Fruit fly (Drosophila melanogaster) whole organism, embryonic: ENCODE data around the gene Rchy1.
A peak's percentile ranks its signal among the peaks of the same experiment; 100 is the strongest.

Source experiments
- Ada2b ChIP-seq: fragments of 200-800 bp; sonication (Bioruptor generic); IDR thresholded peaks from 2 replicates; pipeline ENCODE4 v1.3.6; 2022; ENCODE audit warnings: missing biosample characterization, missing genetic modification characterization
- BEAF-32 ChIP-seq: fragments of 200-800 bp; sonication (Bioruptor generic); optimal IDR thresholded peaks from 3 replicates; lab custom pipeline; 2017; ENCODE audit warnings: missing biosample characterization, missing genetic modification characterization, mild to moderate bottlenecking, moderate library complexity, missing genetic modification reagents
- CG10274 ChIP-seq: fragments of 200-800 bp; sonication (Bioruptor generic); optimal IDR thresholded peaks from 3 replicates; lab custom pipeline; 2017; ENCODE audit warnings: missing biosample characterization, mild to moderate bottlenecking, missing genetic modification characterization
- CG10431 ChIP-seq: fragments of 200-800 bp; sonication (Bioruptor generic); optimal IDR thresholded peaks from 3 replicates; lab custom pipeline; 2018; ENCODE audit warnings: missing biosample characterization, mild to moderate bottlenecking, missing genetic modification characterization
- CG10543 ChIP-seq: fragments of 200-800 bp; sonication (Bioruptor generic); optimal IDR thresholded peaks from 3 replicates; lab custom pipeline; 2017; ENCODE audit warnings: missing biosample characterization, mild to moderate bottlenecking, missing genetic modification characterization, moderate library complexity
- CG10979 ChIP-seq: fragments of 200-800 bp; sonication (Bioruptor generic); optimal IDR thresholded peaks from 2 replicates; lab custom pipeline; 2018; ENCODE audit warnings: missing biosample characterization, mild to moderate bottlenecking, missing genetic modification characterization, moderate library complexity
- CG13624 ChIP-seq: fragments of 200-800 bp; sonication (Bioruptor generic); optimal IDR thresholded peaks from 2 replicates; lab custom pipeline; 2016; ENCODE audit warnings: missing biosample characterization, missing genetic modification characterization
- CG1602 ChIP-seq: fragments of 200-800 bp; sonication (Bioruptor generic); optimal IDR thresholded peaks from 3 replicates; lab custom pipeline; 2016; ENCODE audit warnings: missing biosample characterization, missing genetic modification characterization
- CG17186 ChIP-seq: fragments of 200-800 bp; sonication (Bioruptor generic); optimal IDR thresholded peaks from 3 replicates; lab custom pipeline; 2017; ENCODE audit warnings: missing biosample characterization, missing genetic modification reagents, missing genetic modification characterization
- CG17359 ChIP-seq: fragments of 200-800 bp; sonication (Bioruptor generic); optimal IDR thresholded peaks from 3 replicates; lab custom pipeline; 2018; ENCODE audit warnings: missing biosample characterization, mild to moderate bottlenecking, missing genetic modification characterization, moderate library complexity
- CG17612 ChIP-seq: fragments of 200-800 bp; sonication (Bioruptor generic); IDR thresholded peaks from 2 replicates; pipeline ENCODE4 v1.3.6; 2022; ENCODE audit warnings: missing biosample characterization, missing genetic modification characterization
- CG17802 ChIP-seq: fragments of 200-800 bp; sonication (Bioruptor generic); optimal IDR thresholded peaks from 2 replicates; lab custom pipeline; 2018; ENCODE audit warnings: missing biosample characterization, mild to moderate bottlenecking, missing genetic modification characterization, moderate library complexity
- CG30020 ChIP-seq: fragments of 200-800 bp; optimal IDR thresholded peaks from 2 replicates; lab custom pipeline; 2019; ENCODE audit warnings: missing biosample characterization, mild to moderate bottlenecking, missing genetic modification characterization, moderate library complexity
- CG32532 ChIP-seq: fragments of 200-800 bp; sonication (Bioruptor generic); IDR thresholded peaks from 2 replicates; pipeline ENCODE4 v1.3.6; 2022; ENCODE audit warnings: missing biosample characterization, missing genetic modification characterization
- CG3281 ChIP-seq: fragments of 200-800 bp; sonication (Bioruptor generic); optimal IDR thresholded peaks from 3 replicates; lab custom pipeline; 2017; ENCODE audit warnings: missing biosample characterization, mild to moderate bottlenecking, missing genetic modification characterization
- CG3726 ChIP-seq: fragments of 200-800 bp; sonication (Bioruptor generic); IDR thresholded peaks from 3 replicates; pipeline ENCODE4, ENCODE4 v1.3.6; 2022; ENCODE audit warnings: missing biosample characterization, missing genetic modification characterization
- CG3847 ChIP-seq: fragments of 200-800 bp; sonication (Bioruptor generic); IDR thresholded peaks from 2 replicates; pipeline ENCODE4 v1.3.6; 2022; ENCODE audit warnings: missing biosample characterization, missing genetic modification characterization
- CG4328 ChIP-seq: fragments of 200-800 bp; sonication (Bioruptor generic); optimal IDR thresholded peaks from 3 replicates; lab custom pipeline; 2017; ENCODE audit warnings: missing biosample characterization, missing genetic modification reagents, missing genetic modification characterization
- CG7271 ChIP-seq: fragments of 200-800 bp; sonication (Bioruptor generic); optimal IDR thresholded peaks from 2 replicates; lab custom pipeline; 2018; ENCODE audit warnings: missing biosample characterization, mild to moderate bottlenecking, missing genetic modification characterization, moderate library complexity
- CG7987 ChIP-seq: fragments of 200-800 bp; sonication (Bioruptor generic); optimal IDR thresholded peaks from 2 replicates; lab custom pipeline; 2018; ENCODE audit warnings: missing biosample characterization, mild to moderate bottlenecking, missing genetic modification characterization, moderate library complexity
- CG9437 ChIP-seq: fragments of 200-800 bp; sonication (Bioruptor generic); optimal IDR thresholded peaks from 2 replicates; lab custom pipeline; 2018; ENCODE audit warnings: missing biosample characterization, mild to moderate bottlenecking, missing genetic modification characterization
- CG9932 ChIP-seq: fragments of 200-800 bp; sonication (Bioruptor generic); IDR thresholded peaks from 2 replicates; pipeline ENCODE4 v1.3.6; 2022; ENCODE audit warnings: missing biosample characterization, missing genetic modification characterization
- CoRest ChIP-seq: fragments of 200-800 bp; sonication (Bioruptor generic); optimal IDR thresholded peaks from 3 replicates; lab custom pipeline; 2018; ENCODE audit warnings: missing biosample characterization, mild to moderate bottlenecking, missing genetic modification characterization, moderate library complexity
- Dll ChIP-seq: fragments of 200-800 bp; sonication (Bioruptor generic); IDR thresholded peaks from 4 replicates; pipeline ENCODE4 v1.3.6; 2022; ENCODE audit warnings: missing biosample characterization, missing genetic modification characterization; ENCODE audit not compliant: partially characterized antibody
- Drgx ChIP-seq: fragments of 200-800 bp; sonication (Bioruptor generic); IDR thresholded peaks from 2 replicates; pipeline ENCODE4 v1.3.6; 2022; ENCODE audit warnings: missing biosample characterization, missing genetic modification characterization
- Ets65A ChIP-seq: fragments of 200-800 bp; sonication (Bioruptor generic); peaks from one replicate; lab custom pipeline; 2016; ENCODE audit warnings: missing biosample characterization, missing genetic modification characterization
- Jarid2 ChIP-seq: fragments of 200-800 bp; sonication (Bioruptor generic); optimal IDR thresholded peaks from 3 replicates; lab custom pipeline; 2017; ENCODE audit warnings: mild to moderate bottlenecking, missing biosample characterization, missing genetic modification reagents, missing genetic modification characterization
- MTF-1 ChIP-seq: fragments of 200-800 bp; sonication (Bioruptor generic); optimal IDR thresholded peaks from 2 replicates; lab custom pipeline; 2018; ENCODE audit warnings: missing biosample characterization, mild to moderate bottlenecking, missing genetic modification characterization, borderline replicate concordance
- Oaz ChIP-seq: fragments of 200-800 bp; sonication (Bioruptor generic); IDR thresholded peaks from 2 replicates; pipeline ENCODE4 v1.3.6; 2022; ENCODE audit warnings: missing biosample characterization, missing genetic modification characterization
- Stat92E ChIP-seq, 3 experiments: fragments of >200 bp in 2 of 3; fragments of 200-800 bp in 1 of 3; sonication (Bioruptor generic) in 1 of 3; optimal IDR thresholded peaks; 2 replicates each; lab custom pipeline; 2017 to 2019; ENCODE audit warnings: missing biosample characterization in 3 of 3, missing genetic modification characterization in 3 of 3, mild to moderate bottlenecking in 1 of 3, moderate library complexity in 1 of 3
- Trl ChIP-seq, 3 experiments: fragments of >200 bp in 2 of 3; fragments of 200-800 bp in 1 of 3; sonication (Bioruptor generic) in 1 of 3; optimal IDR thresholded peaks; 2 replicates in 1 of 3; 3 replicates in 2 of 3; lab custom pipeline; 2016 to 2017; ENCODE audit warnings: missing biosample characterization in 1 of 3, missing genetic modification characterization in 1 of 3
- ash1 ChIP-seq: fragments of 200-800 bp; sonication (Bioruptor generic); optimal IDR thresholded peaks from 2 replicates; lab custom pipeline; 2018; ENCODE audit warnings: missing biosample characterization, mild to moderate bottlenecking, missing genetic modification characterization
- bigmax ChIP-seq: fragments of 200-800 bp; sonication (Bioruptor generic); optimal IDR thresholded peaks from 2 replicates; lab custom pipeline; 2018; ENCODE audit warnings: missing biosample characterization, mild to moderate bottlenecking, missing genetic modification characterization
- cato ChIP-seq: fragments of 200-800 bp; sonication (Bioruptor generic); optimal IDR thresholded peaks from 2 replicates; lab custom pipeline; 2016; ENCODE audit warnings: missing biosample characterization, missing genetic modification characterization, borderline replicate concordance
- dmrt99B ChIP-seq: fragments of 200-800 bp; sonication (Bioruptor generic); optimal IDR thresholded peaks from 2 replicates; lab custom pipeline; 2018; ENCODE audit warnings: missing biosample characterization, mild to moderate bottlenecking, missing genetic modification characterization, moderate library complexity
- dysf ChIP-seq: fragments of 200-800 bp; sonication (Bioruptor generic); IDR thresholded peaks from 3 replicates; pipeline ENCODE4 v1.3.6; 2022; ENCODE audit warnings: missing biosample characterization, missing genetic modification characterization
- gsb ChIP-seq: fragments of 200-800 bp; sonication (Bioruptor generic); IDR thresholded peaks from 2 replicates; pipeline ENCODE4 v1.3.6; 2022; ENCODE audit warnings: missing biosample characterization, missing genetic modification characterization
- pan ChIP-seq, 4 experiments: fragments of >200 bp in 3 of 4; fragments of 200-800 bp in 1 of 4; sonication (Bioruptor generic) in 1 of 4; optimal IDR thresholded peaks in 3 of 4; IDR thresholded peaks in 1 of 4; 2 replicates each; pipeline versions ENCODE4 v1.3.6 to Lab custom; 2017 to 2022; ENCODE audit warnings: missing biosample characterization in 2 of 4, missing genetic modification characterization in 2 of 4, mixed read lengths in 1 of 4
- repo ChIP-seq: fragments of 200-800 bp; sonication (Bioruptor generic); optimal IDR thresholded peaks from 2 replicates; lab custom pipeline; 2016; ENCODE audit warnings: missing biosample characterization, missing genetic modification characterization
- row ChIP-seq: fragments of 200-800 bp; sonication (Bioruptor generic); IDR thresholded peaks from 3 replicates; pipeline ENCODE4 v1.3.6; 2022; ENCODE audit warnings: missing biosample characterization, missing genetic modification characterization
- sc ChIP-seq, 3 experiments: fragments of >200 bp in 2 of 3; fragments of 200-800 bp in 1 of 3; sonication (Bioruptor generic) in 1 of 3; optimal IDR thresholded peaks; 2 replicates in 2 of 3; 3 replicates in 1 of 3; lab custom pipeline; 2017; ENCODE audit warnings: mild to moderate bottlenecking in 1 of 3, missing biosample characterization in 1 of 3, missing genetic modification characterization in 1 of 3, missing genetic modification reagents in 1 of 3
- sd ChIP-seq: fragments of 200-800 bp; sonication (Bioruptor generic); optimal IDR thresholded peaks from 3 replicates; lab custom pipeline; 2018; ENCODE audit warnings: missing biosample characterization, mild to moderate bottlenecking, missing genetic modification characterization, moderate library complexity
- sens-2 ChIP-seq: fragments of 200-800 bp; sonication (Bioruptor generic); IDR thresholded peaks from 2 replicates; pipeline ENCODE4 v1.3.6; 2022; ENCODE audit warnings: missing biosample characterization, missing genetic modification characterization
- stwl ChIP-seq: fragments of 200-800 bp; sonication (Bioruptor generic); optimal IDR thresholded peaks from 3 replicates; lab custom pipeline; 2018; ENCODE audit warnings: missing biosample characterization, mild to moderate bottlenecking, missing genetic modification characterization, moderate library complexity
- toy ChIP-seq: fragments of 200-800 bp; sonication (Bioruptor generic); IDR thresholded peaks from 2 replicates; pipeline ENCODE4 v1.3.6; 2022; ENCODE audit warnings: missing biosample characterization, missing genetic modification characterization
- tup ChIP-seq: fragments of 200-800 bp; sonication (Bioruptor generic); optimal IDR thresholded peaks from 2 replicates; lab custom pipeline; 2016; ENCODE audit warnings: missing biosample characterization, mild to moderate bottlenecking, missing genetic modification characterization, moderate library complexity
- unpg ChIP-seq: fragments of 200-800 bp; sonication (Bioruptor generic); optimal IDR thresholded peaks from 3 replicates; lab custom pipeline; 2018; ENCODE audit warnings: missing biosample characterization, mild to moderate bottlenecking, missing genetic modification characterization, moderate library complexity

The Rchy1 gene

DNA sequence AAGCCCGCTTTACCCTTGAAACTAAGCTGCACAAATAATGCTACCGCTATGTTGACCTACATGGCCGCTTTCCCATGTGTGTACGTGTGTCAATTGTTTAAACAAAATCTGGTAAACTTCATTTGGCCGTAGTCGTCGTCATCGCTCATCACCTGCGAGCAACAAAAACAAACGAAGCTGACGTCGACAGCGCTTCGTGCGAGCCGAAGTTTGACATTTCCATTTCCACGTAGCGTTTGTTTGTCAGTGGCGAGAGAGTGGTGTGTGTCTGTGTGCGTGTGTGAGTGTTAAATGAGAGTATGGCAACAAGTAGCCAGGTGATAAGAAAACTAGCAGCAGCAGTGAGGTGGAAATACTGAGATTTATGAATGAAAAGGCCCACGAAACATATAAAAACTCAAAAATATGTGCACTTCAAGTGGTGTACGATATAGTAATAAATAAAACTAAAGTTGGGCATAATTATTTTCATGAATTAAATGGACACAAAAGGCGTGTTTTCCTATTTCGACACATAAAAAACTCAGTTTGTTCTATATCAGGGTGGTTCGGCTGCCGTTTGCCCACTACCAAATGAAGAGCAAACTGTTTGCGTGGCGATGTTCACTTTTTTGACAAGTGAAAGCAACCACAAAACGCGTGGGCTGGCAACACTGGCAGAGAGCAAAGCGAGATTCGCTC lies 13.9 kb upstream of the Rchy1 start (continued):
- TF ChIP-seq CG1602 (GFP tag; lab: Kevin White, UChicago) (no peak), CG7987 (GFP tag; lab: Kevin White, UChicago) (peak; percentile 85), CG10979 (tag; lab: Kevin White, UChicago) (no peak), CG17612 (GFP tag; lab: Robert Waterston, UW) (no peak), Dll (GFP tag; lab: Robert Waterston, UW) (no peak), pan (optimal IDR thresholded peaks at IDR 0.05; lab: Kevin White, UChicago) (no peak), pan (GFP tag; optimal IDR thresholded peaks at IDR 0.05 in 1 of 2, IDR thresholded peaks at IDR 0.05 in 1 of 2) (no peak), unpg (GFP tag; lab: Kevin White, UChicago) (peak; percentile 18), CG17802 (no peak), CG10274 (GFP tag; lab: Kevin White, UChicago) (no peak), gsb (GFP tag; lab: Robert Waterston, UW) (no peak), BEAF-32 (GFP tag; lab: Kevin White, UChicago) (no peak), CoRest (tag; lab: Kevin White, UChicago) (no peak), repo (GFP tag; lab: Kevin White, UChicago) (no peak), ash1 (GFP tag; lab: Kevin White, UChicago) (peak; percentile 39), sd (tag; lab: Kevin White, UChicago) (peak; percentile 20), MTF-1 (GFP tag; lab: Kevin White, UChicago) (peak; percentile 62), dysf (GFP tag; lab: Robert Waterston, UW) (peak; percentile 21; the same call in 1 of the 3 replicates), Stat92E (GFP tag; optimal IDR thresholded peaks at IDR 0.05; lab: Kevin White, UChicago) (no peak), Jarid2 (GFP tag; lab: Kevin White, UChicago) (no peak), Drgx (GFP tag; lab: Robert Waterston, UW) (no peak), stwl (tag; lab: Kevin White, UChicago) (peak; percentile 33), CG30020 (tag; lab: Kevin White, UChicago) (no peak), CG10543 (GFP tag; lab: Kevin White, UChicago) (peak; percentile 83), bigmax (GFP tag; lab: Kevin White, UChicago) (peak; percentile 47), sc (optimal IDR thresholded peaks at IDR 0.05; lab: Kevin White, UChicago) (no peak), sc (GFP tag; optimal IDR thresholded peaks at IDR 0.05; lab: Kevin White, UChicago) (no peak), toy (GFP tag; lab: Robert Waterston, UW) (no peak), CG9437 (GFP tag; lab: Kevin White, UChicago) (no peak), Ets65A (GFP tag; lab: Kevin White, UChicago) (no peak), tup (no peak), Oaz (GFP tag; lab: Robert Waterston, UW) (no peak), CG3847 (GFP tag; lab: Robert Waterston, UW) (no peak), Trl (optimal IDR thresholded peaks at IDR 0.05; lab: Kevin White, UChicago) (peak; percentile 55 to 82), Trl (GFP tag; optimal IDR thresholded peaks at IDR 0.05; lab: Kevin White, UChicago) (no peak), cato (GFP tag; lab: Kevin White, UChicago) (no peak), CG13624 (GFP tag; lab: Kevin White, UChicago) (peak; percentile 15), CG3281 (GFP tag; lab: Kevin White, UChicago) (peak; percentile 43), CG10431 (peak; percentile 65), CG17186 (no peak), CG7271 (tag; lab: Kevin White, UChicago) (no peak), row (GFP tag; lab: Robert Waterston, UW) (peak; percentile 36; the same call in 2 of the 3 replicates), CG9932 (GFP tag; lab: Robert Waterston, UW) (peak; percentile 50; the same call in 1 of the 2 replicates), CG17359 (tag; lab: Kevin White, UChicago) (peak; percentile 39), Ada2b (GFP tag; lab: Robert Waterston, UW) (no peak), CG3726 (GFP tag; lab: Robert Waterston, UW) (no peak), CG32532 (GFP tag; lab: Robert Waterston, UW) (peak; percentile 62; the same call in 1 of the 2 replicates), dmrt99B (tag; lab: Kevin White, UChicago) (peak; percentile 29), sens-2 (GFP tag; lab: Robert Waterston, UW) (no peak), CG4328 (GFP tag; lab: Kevin White, UChicago) (peak; percentile 72)
